Worm (Caenorhabditis elegans) whole organism, young adult: ENCODE data around the gene ZC317.6.

Experiments used
- C17E4.6 ChIP-seq: fragments of 200-800 bp; sonication (Bioruptor generic); IDR thresholded peaks from 2 replicates; pipeline ENCODE4 v1.3.6; 2022; ENCODE audit warnings: missing genetic modification reagents, missing genetic modification characterization, missing compliant biosample characterization
- D2030.7 ChIP-seq: fragments of 200-800 bp; sonication (Bioruptor generic); IDR thresholded peaks from 2 replicates; pipeline ENCODE4 v1.3.6; 2022; ENCODE audit warnings: missing genetic modification reagents, missing genetic modification characterization, missing compliant biosample characterization
- F49E8.2 ChIP-seq: sonication (generic microtip); optimal IDR thresholded peaks from 3 replicates; lab custom pipeline; 2017; ENCODE audit warnings: missing genetic modification characterization, mild to moderate bottlenecking, missing compliant biosample characterization, antibody characterized with exemption, moderate library complexity; ENCODE audit not compliant: insufficient read depth
- F55B11.4 ChIP-seq: sonication (generic microtip); optimal IDR thresholded peaks from 2 replicates; lab custom pipeline; 2016; ENCODE audit warnings: missing compliant biosample characterization, missing genetic modification characterization, borderline replicate concordance; ENCODE audit not compliant: insufficient read depth
- T07F8.4 ChIP-seq: sonication (generic microtip); optimal IDR thresholded peaks from 2 replicates; lab custom pipeline; 2016; ENCODE audit warnings: mild to moderate bottlenecking, missing genetic modification characterization, moderate library complexity, missing compliant biosample characterization
- Y53F4B.3 ChIP-seq: fragments of 200-800 bp; sonication (Bioruptor generic); IDR thresholded peaks from 2 replicates; pipeline ENCODE4 v1.3.6; 2022; ENCODE audit warnings: missing genetic modification reagents, missing genetic modification characterization, missing compliant biosample characterization
- Y95B8A.8 ChIP-seq: fragments of 200-800 bp; sonication (Bioruptor generic); IDR thresholded peaks from 2 replicates; pipeline ENCODE4 v1.3.6; 2022; ENCODE audit warnings: missing genetic modification reagents, missing genetic modification characterization, missing compliant biosample characterization
- attf-5 ChIP-seq: fragments of 200-800 bp; sonication (Bioruptor generic); optimal IDR thresholded peaks from 2 replicates; lab custom pipeline; 2018; ENCODE audit warnings: mild to moderate bottlenecking, missing genetic modification characterization, missing compliant biosample characterization
- bed-2 ChIP-seq: fragments of 200-800 bp; sonication (Bioruptor generic); IDR thresholded peaks from 2 replicates; pipeline ENCODE4 v1.3.6; 2022; ENCODE audit warnings: missing genetic modification reagents, missing genetic modification characterization, missing compliant biosample characterization
- ccch-3 ChIP-seq: fragments of 200-800 bp; sonication (Bioruptor generic); optimal IDR thresholded peaks from 2 replicates; lab custom pipeline; 2018; ENCODE audit warnings: mild to moderate bottlenecking, missing genetic modification characterization, missing compliant biosample characterization
- cebp-1 ChIP-seq, 2 experiments: fragments of 200-800 bp in 1 of 2; sonication (Bioruptor generic) in 1 of 2; sonication (generic microtip) in 1 of 2; IDR thresholded peaks in 1 of 2; optimal IDR thresholded peaks in 1 of 2; 2 replicates each; pipeline versions ENCODE4 v1.3.6 to Lab custom; 2017 to 2022; ENCODE audit warnings: missing compliant biosample characterization in 2 of 2, missing genetic modification characterization in 2 of 2, mild to moderate bottlenecking in 1 of 2, missing genetic modification reagents in 1 of 2, moderate library complexity in 1 of 2
- ceh-100 ChIP-seq: fragments of 200-800 bp; sonication (Bioruptor generic); IDR thresholded peaks from 2 replicates; pipeline ENCODE4 v1.3.6; 2022; ENCODE audit warnings: missing genetic modification reagents, missing genetic modification characterization, missing compliant biosample characterization
- ceh-27 ChIP-seq: fragments of 200-800 bp; sonication (Bioruptor generic); optimal IDR thresholded peaks from 2 replicates; lab custom pipeline; 2018; ENCODE audit warnings: mild to moderate bottlenecking, missing genetic modification characterization, moderate library complexity, missing compliant biosample characterization
- ceh-40 ChIP-seq: fragments of 200-800 bp; sonication (Bioruptor generic); IDR thresholded peaks from 2 replicates; pipeline ENCODE4 v1.3.6; 2022; ENCODE audit warnings: missing genetic modification characterization, missing compliant biosample characterization
- dpl-1 ChIP-seq: fragments of 150-350 bp; optimal IDR thresholded peaks from 2 replicates; lab custom pipeline; 2014; ENCODE audit warnings: missing biosample characterization, missing genetic modification reagents, missing genetic modification characterization
- egl-18 ChIP-seq: fragments of 200-800 bp; sonication (Bioruptor generic); IDR thresholded peaks from 2 replicates; pipeline ENCODE4 v1.3.6; 2022; ENCODE audit warnings: missing genetic modification reagents, missing genetic modification characterization, missing compliant biosample characterization
- ets-4 ChIP-seq: fragments of 200-800 bp; sonication (Bioruptor generic); optimal IDR thresholded peaks from 2 replicates; lab custom pipeline; 2018; ENCODE audit warnings: mild to moderate bottlenecking, missing genetic modification characterization, missing compliant biosample characterization
- hlh-12 ChIP-seq: sonication (generic microtip); optimal IDR thresholded peaks from 2 replicates; lab custom pipeline; 2016; ENCODE audit warnings: missing genetic modification characterization, missing compliant biosample characterization
- let-526 ChIP-seq: fragments of 200-800 bp; sonication (Bioruptor generic); IDR thresholded peaks from 2 replicates; pipeline ENCODE4 v1.3.6; 2022; ENCODE audit warnings: missing genetic modification reagents, missing genetic modification characterization, missing compliant biosample characterization
- lin-26 ChIP-seq: fragments of 200-800 bp; sonication (Bioruptor generic); IDR thresholded peaks from 2 replicates; pipeline ENCODE4 v1.3.6; 2022; ENCODE audit warnings: missing genetic modification reagents, missing genetic modification characterization, missing compliant biosample characterization
- lsy-27 ChIP-seq: sonication (generic microtip); optimal IDR thresholded peaks from 2 replicates; lab custom pipeline; 2017; ENCODE audit warnings: missing genetic modification characterization, mild to moderate bottlenecking, missing compliant biosample characterization, antibody characterized with exemption, missing genotype, borderline replicate concordance; ENCODE audit not compliant: insufficient read depth
- madf-8 ChIP-seq: fragments of 200-800 bp; sonication (Bioruptor generic); conservative IDR thresholded peaks from 2 replicates; pipeline ENCODE4 v1.3.6; 2022; ENCODE audit warnings: missing genetic modification reagents, missing genetic modification characterization, missing compliant biosample characterization
- nfya-2 ChIP-seq: fragments of 200-800 bp; sonication (Bioruptor generic); IDR thresholded peaks from 2 replicates; pipeline ENCODE4 v1.3.6; 2022; ENCODE audit warnings: missing genetic modification reagents, missing genetic modification characterization, missing compliant biosample characterization
- nfyb-1 ChIP-seq: fragments of 200-800 bp; sonication (Bioruptor generic); IDR thresholded peaks from 2 replicates; pipeline ENCODE4 v1.3.6; 2022; ENCODE audit warnings: missing genetic modification reagents, missing genetic modification characterization, missing compliant biosample characterization
- nhr-90 ChIP-seq: sonication (generic microtip); optimal IDR thresholded peaks from 2 replicates; lab custom pipeline; 2016; ENCODE audit warnings: missing genotype, mild to moderate bottlenecking, missing genetic modification characterization, missing compliant biosample characterization
- pha-4 ChIP-seq: fragments of 150-350 bp; sonication (generic microtip); optimal IDR thresholded peaks from 2 replicates; lab custom pipeline; 2014; ENCODE audit warnings: missing biosample characterization, missing genetic modification reagents, missing genetic modification characterization
- sea-2 ChIP-seq: fragments of 200-800 bp; sonication (Bioruptor generic); IDR thresholded peaks from 2 replicates; pipeline ENCODE4 v1.3.6; 2022; ENCODE audit warnings: missing genetic modification characterization, missing compliant biosample characterization
- snpc-1.3 ChIP-seq: sonication (generic microtip); optimal IDR thresholded peaks from 2 replicates; lab custom pipeline; 2017; ENCODE audit warnings: missing genetic modification characterization, mild to moderate bottlenecking, missing compliant biosample characterization, antibody characterized with exemption, moderate library complexity, missing genotype, missing genetic modification reagents; ENCODE audit not compliant: insufficient read depth
- snpc-3.4 ChIP-seq: sonication (generic microtip); optimal IDR thresholded peaks from 2 replicates; lab custom pipeline; 2017; ENCODE audit warnings: missing genetic modification characterization, mild to moderate bottlenecking, missing compliant biosample characterization, antibody characterized with exemption, moderate library complexity, missing genotype, missing genetic modification reagents
- tlf-1 ChIP-seq: fragments of 200-800 bp; sonication (Bioruptor generic); optimal IDR thresholded peaks from 2 replicates; lab custom pipeline; 2018; ENCODE audit warnings: mild to moderate bottlenecking, missing genetic modification characterization, missing compliant biosample characterization
- zfh-2 ChIP-seq: fragments of 200-800 bp; sonication (Bioruptor generic); conservative IDR thresholded peaks from 2 replicates; pipeline ENCODE4 v1.3.6; 2022; ENCODE audit warnings: missing genetic modification reagents, missing genetic modification characterization, missing compliant biosample characterization
- ztf-18 ChIP-seq: sonication (generic microtip); optimal IDR thresholded peaks from 2 replicates; lab custom pipeline; 2016; ENCODE audit warnings: missing genotype, mild to moderate bottlenecking, missing genetic modification characterization, missing compliant biosample characterization
- ztf-25 ChIP-seq: fragments of 200-800 bp; sonication (Bioruptor generic); IDR thresholded peaks from 2 replicates; pipeline ENCODE4 v1.3.6; 2022; ENCODE audit warnings: missing genetic modification reagents, missing genetic modification characterization, missing compliant biosample characterization
- ztf-26 ChIP-seq: sonication (generic microtip); optimal IDR thresholded peaks from 2 replicates; lab custom pipeline; 2017; ENCODE audit warnings: missing genetic modification characterization, missing compliant biosample characterization
- ztf-6 ChIP-seq: fragments of 200-800 bp; sonication (Bioruptor generic); IDR thresholded peaks from 2 replicates; pipeline ENCODE4 v1.3.6; 2022; ENCODE audit warnings: missing genetic modification reagents, missing genetic modification characterization, missing compliant biosample characterization

ZC317.6 gene

DNA sequence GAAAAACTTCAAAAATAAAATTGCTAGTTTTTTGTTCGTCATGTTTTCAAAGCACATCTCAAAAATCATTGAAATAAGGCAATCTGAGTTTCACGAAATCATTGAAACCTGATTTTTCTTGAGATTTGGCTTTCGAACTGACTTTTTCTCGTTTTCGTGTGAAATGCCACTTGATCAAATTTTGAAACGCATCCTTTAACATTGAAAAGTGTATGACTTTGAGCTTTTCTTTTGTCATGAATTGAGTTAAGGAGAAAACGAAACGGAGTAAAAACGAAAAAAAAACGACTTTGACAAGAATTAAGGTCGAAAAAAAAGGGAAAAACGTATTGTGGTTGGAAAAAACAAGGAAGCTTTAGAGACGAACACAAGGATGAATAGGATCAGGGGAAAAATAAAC is 13.4 kb downstream of the ZC317.6 start:
- TF ChIP-seq F49E8.2 (tag; lab: Kevin White, UChicago) (no peak), ccch-3 (GFP tag; lab: Kevin White, UChicago) (no peak), snpc-3.4 (tag; lab: Kevin White, UChicago) (no peak), ets-4 (GFP tag; lab: Kevin White, UChicago) (no peak), tlf-1 (no peak), ceh-100 (no peak), zfh-2 (no peak), sea-2 (GFP tag; lab: Robert Waterston, UW) (no peak), ztf-25 (no peak), lsy-27 (tag; lab: Kevin White, UChicago) (no peak), F55B11.4 (tag; lab: Kevin White, UChicago) (no peak)

DNA sequence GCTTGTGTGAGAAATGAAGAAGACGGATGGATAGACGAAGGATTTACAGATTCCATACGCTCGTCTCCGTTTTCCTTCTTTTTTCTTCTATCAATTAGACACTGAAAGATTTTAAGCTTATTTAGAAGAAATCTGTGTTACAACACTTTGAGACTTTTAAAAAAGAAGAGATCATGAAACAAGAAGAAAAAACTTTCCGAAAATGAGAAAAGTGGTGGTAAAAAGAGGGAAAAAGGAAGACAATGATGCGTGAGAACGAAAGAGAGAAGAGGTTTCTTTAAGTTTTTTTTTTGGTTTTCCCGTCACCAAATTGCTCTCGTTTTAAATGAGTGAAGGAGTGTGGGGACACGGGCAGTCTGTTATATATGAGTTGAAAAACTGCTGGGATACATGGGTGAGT is 14.8 kb downstream of the ZC317.6 start, which contains the start of gene glc-3:
TSS of gene glc-3 (minus strand) at position 101 of the 400 bp plus-strand sequence.
- TF ChIP-seq nfya-2 (no peak), cebp-1 (GFP tag; IDR thresholded peaks at IDR 0.05; lab: Robert Waterston, UW) (no peak), cebp-1 (tag; optimal IDR thresholded peaks at IDR 0.05; lab: Kevin White, UChicago) (no peak), egl-18 (GFP tag; lab: Robert Waterston, UW) (no peak)

DNA sequence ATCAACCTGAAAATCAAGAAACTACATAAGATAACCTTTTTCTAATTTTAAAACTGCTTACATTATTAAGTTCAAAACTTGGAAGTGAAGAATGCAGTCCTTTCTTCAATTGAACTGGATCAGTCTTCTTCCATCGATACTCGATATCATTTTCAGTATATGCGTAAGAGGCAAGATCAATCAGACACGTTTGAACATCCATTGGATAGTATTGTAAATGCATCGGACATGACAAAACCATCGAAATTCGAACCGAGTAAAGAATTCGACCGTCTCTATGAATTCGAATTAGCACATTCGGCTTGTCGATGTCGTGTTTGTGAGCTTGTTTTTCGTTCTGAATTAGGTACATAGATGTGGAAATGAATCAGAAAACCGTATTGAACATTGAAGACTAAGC is 17.6 kb downstream of the ZC317.6 start:
- TF ChIP-seq C17E4.6 (no peak), nhr-90 (tag; lab: Kevin White, UChicago) (no peak), ztf-26 (no peak), Y53F4B.3 (no peak), T07F8.4 (tag; lab: Kevin White, UChicago) (no peak), hlh-12 (tag; lab: Kevin White, UChicago) (no peak), snpc-1.3 (tag; lab: Kevin White, UChicago) (no peak), bed-2 (GFP tag; lab: Robert Waterston, UW) (no peak), tlf-1 (no peak), ztf-18 (tag; lab: Kevin White, UChicago) (no peak), D2030.7 (no peak), ceh-40 (no peak), attf-5 (GFP tag; lab: Kevin White, UChicago) (no peak), lin-26 (GFP tag; lab: Robert Waterston, UW) (no peak), let-526 (GFP tag; lab: Robert Waterston, UW) (no peak)

DNA sequence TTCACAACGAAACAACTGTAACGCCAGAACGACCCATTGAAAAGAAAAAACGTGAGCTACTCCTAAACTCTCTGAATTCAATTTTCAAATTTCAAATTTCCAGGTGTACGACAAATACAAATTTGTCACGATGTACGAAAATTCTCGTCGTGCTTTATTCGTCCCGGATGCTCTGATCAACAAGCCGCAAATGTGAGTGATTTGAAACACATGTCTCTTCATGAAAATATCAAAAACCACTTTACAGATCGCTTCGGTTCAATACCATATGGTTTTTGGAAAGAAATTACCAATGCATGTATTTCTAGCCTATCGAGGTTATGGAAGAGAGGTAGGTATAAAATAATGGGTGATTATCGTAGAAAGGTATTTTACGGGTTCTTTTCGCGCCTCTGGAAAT is 21.3 kb downstream of the ZC317.6 start:
- TF ChIP-seq nhr-90 (tag; lab: Kevin White, UChicago), result no peak
- no peak for TF ChIP-seq dpl-1 (GFP tag; lab: Kevin White, UChicago)
- TF ChIP-seq ceh-27 (GFP tag; lab: Kevin White, UChicago), result no peak
- TF ChIP-seq let-526 (GFP tag; lab: Robert Waterston, UW), result no peak
- TF ChIP-seq Y95B8A.8 (GFP tag; lab: Robert Waterston, UW), result no peak
- no peak for TF ChIP-seq nfyb-1 (GFP tag; lab: Robert Waterston, UW)
- no peak for TF ChIP-seq ztf-6 (GFP tag; lab: Robert Waterston, UW)
- no peak for TF ChIP-seq snpc-3.4 (tag; lab: Kevin White, UChicago)
- no peak for TF ChIP-seq Y53F4B.3
- no peak for TF ChIP-seq cebp-1 (GFP tag; IDR thresholded peaks at IDR 0.05; lab: Robert Waterston, UW)
- no peak for TF ChIP-seq cebp-1 (tag; optimal IDR thresholded peaks at IDR 0.05; lab: Kevin White, UChicago)
- no peak for TF ChIP-seq pha-4 (tag; lab: Kevin White, UChicago)
- TF ChIP-seq madf-8, result no peak
- no peak for TF ChIP-seq ceh-40
